Fruit fly (Drosophila melanogaster) whole organism, embryonic: ENCODE measurements around the gene brun.

Experiments used
- Awh ChIP-seq: fragments of 200-800 bp; sonication (Bioruptor generic); IDR thresholded peaks from 2 replicates; pipeline ENCODE4, ENCODE4 v1.3.6; 2022; ENCODE audit warnings: missing biosample characterization, missing genetic modification characterization
- Bgb ChIP-seq: fragments of 200-800 bp; sonication (Bioruptor generic); IDR thresholded peaks from 2 replicates; pipeline ENCODE4 v1.3.6; 2022; ENCODE audit warnings: missing biosample characterization, missing genetic modification characterization; ENCODE audit not compliant: partially characterized antibody
- CG10267 ChIP-seq: fragments of 200-800 bp; sonication (Bioruptor generic); optimal IDR thresholded peaks from 2 replicates; lab custom pipeline; 2018; ENCODE audit warnings: missing biosample characterization, mild to moderate bottlenecking, missing genetic modification characterization, moderate library complexity
- CG11085 ChIP-seq: fragments of 200-800 bp; sonication (Bioruptor generic); IDR thresholded peaks from 2 replicates; pipeline ENCODE4 v1.3.6; 2022; ENCODE audit warnings: missing biosample characterization, missing genetic modification characterization
- CG11398 ChIP-seq: fragments of 200-800 bp; sonication (Bioruptor generic); optimal IDR thresholded peaks from 2 replicates; lab custom pipeline; 2016; ENCODE audit warnings: missing biosample characterization, missing genetic modification characterization
- CG13287 ChIP-seq: fragments of 200-800 bp; sonication (Bioruptor generic); IDR thresholded peaks from 2 replicates; pipeline ENCODE4 v1.3.6; 2022; ENCODE audit warnings: missing biosample characterization, missing genetic modification characterization; ENCODE audit not compliant: partially characterized antibody
- CG15269 ChIP-seq: fragments of 200-800 bp; sonication (Bioruptor generic); optimal IDR thresholded peaks from 2 replicates; lab custom pipeline; 2018; ENCODE audit warnings: missing biosample characterization, mild to moderate bottlenecking, missing genetic modification characterization, moderate library complexity
- CG15601 ChIP-seq: fragments of 200-800 bp; sonication (Bioruptor generic); optimal IDR thresholded peaks from 3 replicates; lab custom pipeline; 2019; ENCODE audit warnings: missing biosample characterization, mild to moderate bottlenecking, missing genetic modification characterization, moderate library complexity
- CG1602 ChIP-seq: fragments of 200-800 bp; sonication (Bioruptor generic); optimal IDR thresholded peaks from 3 replicates; lab custom pipeline; 2016; ENCODE audit warnings: missing biosample characterization, missing genetic modification characterization
- CG18599 ChIP-seq: fragments of 200-800 bp; sonication (Bioruptor generic); optimal IDR thresholded peaks from 3 replicates; lab custom pipeline; 2017; ENCODE audit warnings: missing biosample characterization, missing genetic modification characterization, mild to moderate bottlenecking, moderate library complexity, missing genetic modification reagents
- CG2199 ChIP-seq: fragments of 200-800 bp; sonication (Bioruptor generic); IDR thresholded peaks from 3 replicates; pipeline ENCODE4 v1.3.6; 2022; ENCODE audit warnings: missing biosample characterization, missing genetic modification characterization
- CG3065 ChIP-seq: fragments of 200-800 bp; sonication (Bioruptor generic); optimal IDR thresholded peaks from 2 replicates; lab custom pipeline; 2016; ENCODE audit warnings: missing biosample characterization, missing genetic modification characterization
- CG31441 ChIP-seq: fragments of 200-800 bp; sonication (Bioruptor generic); IDR thresholded peaks from 2 replicates; pipeline ENCODE4 v1.3.6; 2022; ENCODE audit warnings: missing biosample characterization, missing genetic modification characterization
- CG4424 ChIP-seq: fragments of 200-800 bp; sonication (Bioruptor generic); optimal IDR thresholded peaks from 3 replicates; lab custom pipeline; 2016; ENCODE audit warnings: missing biosample characterization, missing genetic modification characterization
- CG6854 ChIP-seq: fragments of 200-800 bp; sonication (Bioruptor generic); optimal IDR thresholded peaks from 3 replicates; lab custom pipeline; 2017; ENCODE audit warnings: missing biosample characterization, mild to moderate bottlenecking, missing genetic modification characterization
- Elba2 ChIP-seq: fragments of 200-800 bp; sonication (Bioruptor generic); optimal IDR thresholded peaks from 3 replicates; lab custom pipeline; 2016; ENCODE audit warnings: missing biosample characterization, missing genetic modification characterization
- Ets97D ChIP-seq: fragments of 200-800 bp; sonication (Bioruptor generic); optimal IDR thresholded peaks from 3 replicates; lab custom pipeline; 2016; ENCODE audit warnings: missing biosample characterization, missing genetic modification characterization
- Fer1 ChIP-seq: fragments of 200-800 bp; sonication (Bioruptor generic); optimal IDR thresholded peaks from 2 replicates; lab custom pipeline; 2017; ENCODE audit warnings: missing biosample characterization, mild to moderate bottlenecking, missing genetic modification characterization
- HLH3B ChIP-seq: fragments of 200-800 bp; sonication (Bioruptor generic); IDR thresholded peaks from 2 replicates; pipeline ENCODE4 v1.3.6; 2022; ENCODE audit warnings: missing biosample characterization, missing genetic modification characterization
- Hey ChIP-seq: fragments of 200-800 bp; sonication (Bioruptor generic); optimal IDR thresholded peaks from 3 replicates; lab custom pipeline; 2018; ENCODE audit warnings: missing biosample characterization, mild to moderate bottlenecking, missing genetic modification characterization
- Hmr ChIP-seq: fragments of 200-800 bp; sonication (Bioruptor generic); optimal IDR thresholded peaks from 3 replicates; lab custom pipeline; 2017; ENCODE audit warnings: mild to moderate bottlenecking, missing biosample characterization, missing genetic modification reagents, missing genetic modification characterization
- Lhr ChIP-seq: fragments of 200-800 bp; sonication (Bioruptor generic); optimal IDR thresholded peaks from 3 replicates; lab custom pipeline; 2017; ENCODE audit warnings: mild to moderate bottlenecking, missing biosample characterization, missing genetic modification reagents, missing genetic modification characterization
- MBD-R2 ChIP-seq: fragments of 200-800 bp; sonication (Bioruptor generic); IDR thresholded peaks from 2 replicates; pipeline ENCODE4 v1.3.6; 2022; ENCODE audit warnings: missing biosample characterization, missing genetic modification characterization
- MESR4 ChIP-seq: fragments of 200-800 bp; sonication (Bioruptor generic); optimal IDR thresholded peaks from 2 replicates; lab custom pipeline; 2018; ENCODE audit warnings: missing biosample characterization, mild to moderate bottlenecking, missing genetic modification characterization, moderate library complexity
- Mrtf ChIP-seq: fragments of 200-800 bp; sonication (Bioruptor generic); IDR thresholded peaks from 3 replicates; pipeline ENCODE4 v1.3.6; 2022; ENCODE audit warnings: missing biosample characterization, missing genetic modification characterization
- Pdp1 ChIP-seq, 2 experiments: fragments of 200-800 bp; sonication (Bioruptor generic); optimal IDR thresholded peaks; 3 replicates each; lab custom pipeline; 2016; ENCODE audit warnings: missing biosample characterization in 2 of 2, missing genetic modification characterization in 2 of 2, mild to moderate bottlenecking in 1 of 2, moderate library complexity in 1 of 2
- Sox100B ChIP-seq: fragments of 200-800 bp; sonication (Bioruptor generic); optimal IDR thresholded peaks from 3 replicates; lab custom pipeline; 2018; ENCODE audit warnings: missing biosample characterization, mild to moderate bottlenecking, missing genetic modification characterization
- Spps ChIP-seq: fragments of 200-800 bp; sonication (Bioruptor generic); optimal IDR thresholded peaks from 2 replicates; lab custom pipeline; 2018; ENCODE audit warnings: missing biosample characterization, mild to moderate bottlenecking, missing genetic modification characterization
- Trl ChIP-seq, 3 experiments: fragments of >200 bp in 2 of 3; fragments of 200-800 bp in 1 of 3; sonication (Bioruptor generic) in 1 of 3; optimal IDR thresholded peaks; 2 replicates in 1 of 3; 3 replicates in 2 of 3; lab custom pipeline; 2016 to 2017; ENCODE audit warnings: missing biosample characterization in 1 of 3, missing genetic modification characterization in 1 of 3
- ac ChIP-seq: fragments of 200-800 bp; sonication (Bioruptor generic); optimal IDR thresholded peaks from 3 replicates; lab custom pipeline; 2017; ENCODE audit warnings: missing biosample characterization, mild to moderate bottlenecking, missing genetic modification characterization
- ase ChIP-seq: fragments of 200-800 bp; sonication (Bioruptor generic); IDR thresholded peaks from 3 replicates; pipeline ENCODE4 v1.3.6; 2022; ENCODE audit warnings: missing biosample characterization, missing genetic modification characterization
- bsh ChIP-seq, 2 experiments: fragments of 200-800 bp; sonication (Bioruptor generic); optimal IDR thresholded peaks; 2 replicates each; lab custom pipeline; 2017 to 2018; ENCODE audit warnings: mild to moderate bottlenecking in 2 of 2, missing biosample characterization in 2 of 2, missing genetic modification characterization in 2 of 2, moderate library complexity in 1 of 2
- btn ChIP-seq: fragments of 200-800 bp; sonication (Bioruptor generic); optimal IDR thresholded peaks from 2 replicates; lab custom pipeline; 2016; ENCODE audit warnings: missing biosample characterization, missing genetic modification characterization
- cad ChIP-seq: fragments of >200 bp; optimal IDR thresholded peaks from 2 replicates; lab custom pipeline; 2017; ENCODE audit warnings: missing biosample characterization, missing genetic modification characterization
- chinmo ChIP-seq: fragments of 200-800 bp; sonication (Bioruptor generic); IDR thresholded peaks from 4 replicates; pipeline ENCODE4 v1.3.6; 2022; ENCODE audit warnings: missing biosample characterization, missing genetic modification characterization; ENCODE audit not compliant: partially characterized antibody
- crol ChIP-seq: fragments of 200-800 bp; sonication (Bioruptor generic); IDR thresholded peaks from 2 replicates; pipeline ENCODE4 v1.3.6; 2022; ENCODE audit warnings: missing biosample characterization, missing genetic modification characterization
- dm ChIP-seq: fragments of 200-800 bp; sonication (Bioruptor generic); optimal IDR thresholded peaks from 3 replicates; lab custom pipeline; 2016; ENCODE audit warnings: missing biosample characterization, missing genetic modification characterization
- exex ChIP-seq: fragments of 200-800 bp; sonication (Bioruptor generic); optimal IDR thresholded peaks from 4 replicates; lab custom pipeline; 2018; ENCODE audit warnings: missing biosample characterization, mild to moderate bottlenecking, missing genetic modification characterization, moderate library complexity
- fd102C ChIP-seq: fragments of 200-800 bp; sonication (Bioruptor generic); optimal IDR thresholded peaks from 2 replicates; lab custom pipeline; 2018; ENCODE audit warnings: missing biosample characterization, mild to moderate bottlenecking, missing genetic modification characterization, moderate library complexity
- gsb ChIP-seq: fragments of 200-800 bp; sonication (Bioruptor generic); IDR thresholded peaks from 2 replicates; pipeline ENCODE4 v1.3.6; 2022; ENCODE audit warnings: missing biosample characterization, missing genetic modification characterization
- pita ChIP-seq: fragments of 200-800 bp; sonication (Bioruptor generic); optimal IDR thresholded peaks from 2 replicates; lab custom pipeline; 2017; ENCODE audit warnings: missing biosample characterization, mild to moderate bottlenecking, missing genetic modification characterization
- pum ChIP-seq: fragments of 200-800 bp; sonication (Bioruptor generic); optimal IDR thresholded peaks from 2 replicates; lab custom pipeline; 2016; ENCODE audit warnings: missing biosample characterization, missing genetic modification characterization
- rib ChIP-seq: fragments of 200-800 bp; sonication (Bioruptor generic); IDR thresholded peaks from 2 replicates; pipeline ENCODE4 v1.3.6; 2022; ENCODE audit warnings: missing biosample characterization, missing genetic modification characterization
- sna ChIP-seq: fragments of 200-800 bp; sonication (Bioruptor generic); IDR thresholded peaks from 2 replicates; pipeline ENCODE4 v1.3.6; 2022; ENCODE audit warnings: missing biosample characterization, missing genetic modification characterization; ENCODE audit not compliant: partially characterized antibody
- sob ChIP-seq: fragments of 200-800 bp; sonication (Bioruptor generic); IDR thresholded peaks from 2 replicates; pipeline ENCODE4 v1.3.6; 2022; ENCODE audit warnings: missing biosample characterization, missing genetic modification characterization
- sqz ChIP-seq: fragments of 200-800 bp; sonication (Bioruptor generic); optimal IDR thresholded peaks from 3 replicates; lab custom pipeline; 2018; ENCODE audit warnings: missing biosample characterization, mild to moderate bottlenecking, missing genetic modification characterization
- ssp ChIP-seq: fragments of 200-800 bp; sonication (Bioruptor generic); IDR thresholded peaks from 2 replicates; pipeline ENCODE4 v1.3.6; 2022; ENCODE audit warnings: missing biosample characterization, missing genetic modification characterization
- tgo ChIP-seq: fragments of 200-800 bp; sonication (Bioruptor generic); IDR thresholded peaks from 3 replicates; pipeline ENCODE4 v1.3.6; 2022; ENCODE audit warnings: missing biosample characterization, missing genetic modification characterization
- tin ChIP-seq: fragments of 200-800 bp; sonication (Bioruptor generic); optimal IDR thresholded peaks from 3 replicates; lab custom pipeline; 2016; ENCODE audit warnings: missing biosample characterization, missing genetic modification characterization
- yki ChIP-seq: fragments of >200 bp; optimal IDR thresholded peaks from 3 replicates; lab custom pipeline; 2018
- zfh2 ChIP-seq: fragments of 200-800 bp; sonication (Bioruptor generic); optimal IDR thresholded peaks from 2 replicates; lab custom pipeline; 2016; ENCODE audit warnings: missing biosample characterization, missing genetic modification characterization

Gene brun

dm6 chr2L:20638413-20638812 is 17.6 kb downstream of the brun start (continued):
- TF ChIP-seq Trl (optimal IDR thresholded peaks at IDR 0.05; lab: Kevin White, UChicago) (peak; percentile 78 to 82), Trl (GFP tag; optimal IDR thresholded peaks at IDR 0.05; lab: Kevin White, UChicago) (no peak), Sox100B (GFP tag; lab: Kevin White, UChicago) (no peak), Pdp1 (GFP tag; optimal IDR thresholded peaks at IDR 0.05; lab: Kevin White, UChicago) (peak in 1 of 2 experiments; percentile 37), chinmo (GFP tag; lab: Robert Waterston, UW) (no peak), Bgb (GFP tag; lab: Robert Waterston, UW) (peak; percentile 65), exex (no peak), Ets97D (GFP tag; lab: Kevin White, UChicago) (peak; percentile 66), dm (GFP tag; lab: Kevin White, UChicago) (peak; percentile 32), zfh2 (GFP tag; lab: Kevin White, UChicago) (no peak), CG15601 (peak; percentile 10), MESR4 (GFP tag; lab: Kevin White, UChicago) (peak; percentile 20), CG6854 (GFP tag; lab: Kevin White, UChicago) (no peak), CG11085 (GFP tag; lab: Robert Waterston, UW) (no peak), Fer1 (no peak), tin (no peak), Elba2 (GFP tag; lab: Kevin White, UChicago) (peak; percentile 83), ase (GFP tag; lab: Robert Waterston, UW) (no peak), CG2199 (peak; percentile 84; the same call in 2 of the 3 replicates), ssp (GFP tag; lab: Robert Waterston, UW) (no peak), sob (GFP tag; lab: Robert Waterston, UW) (no peak), MBD-R2 (GFP tag; lab: Robert Waterston, UW) (peak; percentile 90), CG10267 (tag; lab: Kevin White, UChicago) (peak; percentile 23), yki (lab: Kevin White, UChicago) (peak; percentile 53), rib (no peak), sqz (GFP tag; lab: Kevin White, UChicago) (no peak), CG4424 (GFP tag; lab: Kevin White, UChicago) (no peak), CG13287 (GFP tag; lab: Robert Waterston, UW) (peak; percentile 52; the same call in 1 of the 2 replicates), pum (GFP tag; lab: Kevin White, UChicago) (no peak), Hey (no peak), gsb (no peak), pita (GFP tag; lab: Kevin White, UChicago) (no peak), CG18599 (GFP tag; lab: Kevin White, UChicago) (no peak), crol (GFP tag; lab: Robert Waterston, UW) (no peak), Awh (GFP tag; lab: Robert Waterston, UW) (no peak), HLH3B (GFP tag; lab: Robert Waterston, UW) (no peak), CG1602 (no peak), fd102C (GFP tag; lab: Kevin White, UChicago) (no peak), ac (GFP tag; lab: Kevin White, UChicago) (peak; percentile 87), CG3065 (GFP tag; lab: Kevin White, UChicago) (no peak), btn (GFP tag; lab: Kevin White, UChicago) (no peak), sna (GFP tag; lab: Robert Waterston, UW) (no peak), Mrtf (GFP tag; lab: Robert Waterston, UW) (no peak), CG31441 (GFP tag; lab: Robert Waterston, UW) (peak; percentile 29; the same call in 1 of the 2 replicates), Hmr (GFP tag; lab: Kevin White, UChicago) (peak; percentile 76), bsh (GFP tag; optimal IDR thresholded peaks at IDR 0.05; lab: Kevin White, UChicago) (no peak), CG15269 (tag; lab: Kevin White, UChicago) (peak; percentile 20), Lhr (peak; percentile 98), cad (no peak), Spps (tag; lab: Kevin White, UChicago) (no peak), CG11398 (GFP tag; lab: Kevin White, UChicago) (no peak), tgo (no peak)
